Worm (Caenorhabditis elegans) whole organism, L1 larva: ENCODE data around the gene F08D12.2.

Experiments used
- ceh-63 ChIP-seq: fragments of 200-800 bp; sonication (Bioruptor generic); optimal IDR thresholded peaks from 2 replicates; lab custom pipeline; 2018; ENCODE audit warnings: mild to moderate bottlenecking, missing genetic modification characterization, missing compliant biosample characterization
- ceh-8 ChIP-seq: fragments of 200-800 bp; sonication (Bioruptor generic); optimal IDR thresholded peaks from 2 replicates; lab custom pipeline; 2018; ENCODE audit warnings: mild to moderate bottlenecking, missing genetic modification characterization, moderate library complexity, missing compliant biosample characterization
- elt-3 ChIP-seq, 6 experiments: fragments of 150-350 bp in 1 of 6; sonication (generic microtip); optimal IDR thresholded peaks; 2 replicates each; lab custom pipeline; 2017 to 2018; ENCODE audit warnings: missing biosample characterization in 6 of 6, missing genetic modification characterization in 6 of 6, inconsistent platforms in 1 of 6
- fos-1 ChIP-seq: fragments of 150-350 bp; optimal IDR thresholded peaks from 2 replicates; lab custom pipeline; 2014; ENCODE audit warnings: missing biosample characterization, missing genetic modification characterization
- lin-15B ChIP-seq: fragments of 150-350 bp; sonication (generic microtip); optimal IDR thresholded peaks from 3 replicates; lab custom pipeline; 2014; ENCODE audit warnings: missing biosample characterization, missing genetic modification characterization
- nhr-28 ChIP-seq: fragments of 150-350 bp; optimal IDR thresholded peaks from 2 replicates; lab custom pipeline; 2014; ENCODE audit warnings: missing biosample characterization, missing genetic modification characterization
- nhr-90 ChIP-seq: sonication (generic microtip); optimal IDR thresholded peaks from 2 replicates; lab custom pipeline; 2016; ENCODE audit warnings: mild to moderate bottlenecking, missing genetic modification characterization, missing compliant biosample characterization; ENCODE audit not compliant: poor library complexity
- pqm-1 ChIP-seq: sonication (generic microtip); optimal IDR thresholded peaks from 3 replicates; lab custom pipeline; 2017; ENCODE audit warnings: missing biosample characterization, missing genetic modification characterization
- snpc-4 ChIP-seq: fragments of 150-350 bp; optimal IDR thresholded peaks from 2 replicates; lab custom pipeline; 2014; ENCODE audit warnings: missing biosample characterization, missing genetic modification characterization
- sptf-1 ChIP-seq: fragments of 150-350 bp; optimal IDR thresholded peaks from 2 replicates; lab custom pipeline; 2014; ENCODE audit warnings: missing biosample characterization, missing genetic modification characterization
- tbx-2 ChIP-seq: sonication (generic microtip); optimal IDR thresholded peaks from 2 replicates; lab custom pipeline; 2016; ENCODE audit warnings: missing genetic modification characterization, missing compliant biosample characterization
- zag-1 ChIP-seq: fragments of 150-350 bp; optimal IDR thresholded peaks from 2 replicates; lab custom pipeline; 2014; ENCODE audit warnings: missing biosample characterization, missing genetic modification characterization

ce11 chrII:2779253-2779652 is 2.2 kb upstream of the F08D12.2 start, which contains the start of gene F08D12.3:
- TF ChIP-seq ceh-63 = no peak
- TF ChIP-seq sptf-1 = no peak
- no peak for TF ChIP-seq tbx-2 (tag; lab: Kevin White, UChicago)
- no peak for TF ChIP-seq pqm-1 (tag; lab: Kevin White, UChicago)
- TF ChIP-seq elt-3 (tag; optimal IDR thresholded peaks at IDR 0.05; lab: Kevin White, UChicago) = no peak
- no peak for TF ChIP-seq ceh-8 (GFP tag; lab: Kevin White, UChicago)
- TF ChIP-seq nhr-28 = no peak
- no peak for TF ChIP-seq nhr-90 (tag; lab: Kevin White, UChicago)
- TF ChIP-seq lin-15B (tag; lab: Kevin White, UChicago) = no peak
- no peak for TF ChIP-seq zag-1
- TF ChIP-seq snpc-4 (tag; lab: Kevin White, UChicago) = no peak
- no peak for TF ChIP-seq fos-1
